Worm (Caenorhabditis elegans): ENCODE results near the gene T19C3.2.

DNA sequence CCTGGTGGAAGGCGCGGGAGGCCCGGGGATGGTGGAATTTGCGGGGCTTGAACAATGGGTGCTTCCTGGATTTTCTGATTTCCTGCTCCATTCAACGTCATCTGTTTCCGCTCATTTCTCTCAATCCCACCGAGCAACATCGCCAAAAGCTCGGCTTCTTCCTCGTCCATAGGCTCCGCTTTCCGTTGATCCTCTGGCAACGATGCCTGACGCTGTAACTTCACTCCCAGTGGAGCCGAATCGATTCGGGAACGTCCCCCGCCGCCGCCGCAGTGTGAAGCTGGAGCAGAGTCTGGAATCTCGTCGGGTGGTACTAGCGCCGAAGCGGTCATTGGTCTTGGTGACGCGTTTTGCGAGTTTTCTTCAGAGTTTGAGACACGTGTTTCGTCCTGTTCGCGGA, 21.9 kb downstream of the T19C3.2 start:
- no peak for TF ChIP-seq ztf-29 (GFP tag; IDR thresholded peaks at IDR 0.05)
- TF ChIP-seq med-1 (GFP tag; optimal IDR thresholded peaks at IDR 0.05; ENCODE audit: insufficient read depth) = no peak
